Fruit fly (Drosophila melanogaster) S2 (cell line): ENCODE results near the gene Sec13.

Experiments
- CG8478 ChIP-seq: fragments of >200 bp; optimal IDR thresholded peaks from 2 replicates; lab custom pipeline; 2018
- CTCF ChIP-seq, 2 experiments: fragments of >200 bp; optimal IDR thresholded peaks; 2 replicates each; lab custom pipeline; 2018

DNA sequence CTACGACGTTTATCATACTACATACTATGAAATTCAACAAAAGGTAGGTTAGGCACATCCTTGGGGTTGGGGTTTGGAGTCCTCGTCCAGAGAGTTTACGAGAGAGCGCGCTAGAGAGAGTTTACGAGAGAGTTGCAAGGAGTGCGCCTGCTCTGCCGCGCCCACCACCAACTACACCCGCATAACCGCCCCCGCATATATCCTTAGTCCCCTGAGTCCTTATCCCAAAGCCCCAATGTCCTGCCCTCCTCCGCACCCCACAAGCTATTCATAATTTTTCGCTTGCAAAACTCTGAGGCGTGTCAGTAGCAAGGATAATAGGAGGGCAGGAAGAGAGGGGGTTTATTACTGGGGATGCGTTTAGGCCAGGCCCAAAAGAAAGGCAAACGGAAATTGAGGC, 27.6 kb downstream of the Sec13 start:
- no peak for TF ChIP-seq CG8478 (lab: Kevin White, UChicago)
- TF ChIP-seq CTCF (optimal IDR thresholded peaks at IDR 0.05; lab: Kevin White, UChicago), result no peak
